Fruit fly (Drosophila melanogaster) whole organism, embryonic: ENCODE data around the gene Pak.

Experiments used
- BEAF-32 ChIP-seq: fragments of 200-800 bp; sonication (Bioruptor generic); optimal IDR thresholded peaks from 3 replicates; lab custom pipeline; 2017; ENCODE audit warnings: missing biosample characterization, missing genetic modification characterization, mild to moderate bottlenecking, moderate library complexity, missing genetic modification reagents
- Bdp1 ChIP-seq: fragments of 200-800 bp; sonication (Bioruptor generic); optimal IDR thresholded peaks from 3 replicates; lab custom pipeline; 2016; ENCODE audit warnings: missing biosample characterization, missing genetic modification characterization
- Bgb ChIP-seq: fragments of 200-800 bp; sonication (Bioruptor generic); IDR thresholded peaks from 2 replicates; pipeline ENCODE4 v1.3.6; 2022; ENCODE audit warnings: missing biosample characterization, missing genetic modification characterization; ENCODE audit not compliant: partially characterized antibody
- CG10321 ChIP-seq: fragments of 200-800 bp; sonication (Bioruptor generic); IDR thresholded peaks from 2 replicates; pipeline ENCODE4 v1.3.6; 2022; ENCODE audit warnings: missing biosample characterization, missing genetic modification characterization
- CG10959 ChIP-seq: fragments of 200-800 bp; sonication (Bioruptor generic); IDR thresholded peaks from 2 replicates; pipeline ENCODE4 v1.3.6; 2022; ENCODE audit warnings: missing biosample characterization, missing genetic modification characterization
- CG11504 ChIP-seq: fragments of 200-800 bp; sonication (Bioruptor generic); optimal IDR thresholded peaks from 3 replicates; lab custom pipeline; 2019; ENCODE audit warnings: missing biosample characterization, mild to moderate bottlenecking, missing genetic modification characterization, moderate library complexity
- CG12659 ChIP-seq: fragments of 200-800 bp; sonication (Bioruptor generic); optimal IDR thresholded peaks from 3 replicates; lab custom pipeline; 2017; ENCODE audit warnings: mild to moderate bottlenecking, missing biosample characterization, missing genetic modification reagents, missing genetic modification characterization
- CG17829 ChIP-seq: fragments of 200-800 bp; optimal IDR thresholded peaks from 2 replicates; lab custom pipeline; 2019; ENCODE audit warnings: missing biosample characterization, mild to moderate bottlenecking, missing genetic modification characterization, moderate library complexity
- CG17912 ChIP-seq: fragments of 200-800 bp; sonication (Bioruptor generic); optimal IDR thresholded peaks from 2 replicates; lab custom pipeline; 2018; ENCODE audit warnings: missing biosample characterization, mild to moderate bottlenecking, missing genetic modification characterization
- CG2129 ChIP-seq: fragments of 200-800 bp; sonication (Bioruptor generic); IDR thresholded peaks from 2 replicates; pipeline ENCODE4 v1.3.6; 2022; ENCODE audit warnings: missing biosample characterization, missing genetic modification characterization; ENCODE audit not compliant: partially characterized antibody
- CG2712 ChIP-seq: fragments of 200-800 bp; optimal IDR thresholded peaks from 3 replicates; lab custom pipeline; 2019; ENCODE audit warnings: missing biosample characterization, mild to moderate bottlenecking, missing genetic modification characterization, moderate library complexity
- CG34224 ChIP-seq: fragments of 200-800 bp; sonication (Bioruptor generic); IDR thresholded peaks from 3 replicates; pipeline ENCODE4 v1.3.6; 2022; ENCODE audit warnings: missing biosample characterization, missing genetic modification characterization; ENCODE audit not compliant: partially characterized antibody
- CG42726 ChIP-seq: fragments of 200-800 bp; sonication (Bioruptor generic); IDR thresholded peaks from 2 replicates; pipeline ENCODE4 v1.3.6; 2022; ENCODE audit warnings: missing biosample characterization, missing genetic modification characterization; ENCODE audit not compliant: partially characterized antibody
- CG4617 ChIP-seq: fragments of 200-800 bp; sonication (Bioruptor generic); optimal IDR thresholded peaks from 3 replicates; lab custom pipeline; 2016; ENCODE audit warnings: missing biosample characterization, missing genetic modification characterization, borderline replicate concordance
- CG7963 ChIP-seq: fragments of 200-800 bp; sonication (Bioruptor generic); IDR thresholded peaks from 3 replicates; pipeline ENCODE4 v1.3.6; 2022; ENCODE audit warnings: missing biosample characterization, missing genetic modification characterization; ENCODE audit not compliant: partially characterized antibody
- CG8281 ChIP-seq: fragments of 200-800 bp; sonication (Bioruptor generic); optimal IDR thresholded peaks from 2 replicates; lab custom pipeline; 2018; ENCODE audit warnings: missing biosample characterization, mild to moderate bottlenecking, missing genetic modification characterization, moderate library complexity
- CG8924 ChIP-seq: fragments of 200-800 bp; optimal IDR thresholded peaks from 3 replicates; lab custom pipeline; 2019; ENCODE audit warnings: missing biosample characterization, mild to moderate bottlenecking, missing genetic modification characterization, moderate library complexity
- CG8944 ChIP-seq: fragments of 200-800 bp; sonication (Bioruptor generic); optimal IDR thresholded peaks from 3 replicates; lab custom pipeline; 2016; ENCODE audit warnings: missing biosample characterization, missing genetic modification characterization
- CG9797 ChIP-seq: fragments of 200-800 bp; sonication (Bioruptor generic); optimal IDR thresholded peaks from 3 replicates; lab custom pipeline; 2018; ENCODE audit warnings: missing biosample characterization, mild to moderate bottlenecking, missing genetic modification characterization
- CHES-1-like ChIP-seq: fragments of 200-800 bp; sonication (Bioruptor generic); optimal IDR thresholded peaks from 2 replicates; lab custom pipeline; 2016; ENCODE audit warnings: missing biosample characterization, missing genetic modification characterization
- D ChIP-seq, 2 experiments: fragments of 200-800 bp in 1 of 2; fragments of >200 bp in 1 of 2; sonication (Bioruptor generic) in 1 of 2; optimal IDR thresholded peaks; 2 replicates in 1 of 2; 3 replicates in 1 of 2; lab custom pipeline; 2017; ENCODE audit warnings: mild to moderate bottlenecking in 1 of 2, missing biosample characterization in 1 of 2, missing genetic modification characterization in 1 of 2, missing genetic modification reagents in 1 of 2
- HLH4C ChIP-seq: fragments of 200-800 bp; sonication (Bioruptor generic); IDR thresholded peaks from 3 replicates; pipeline ENCODE4 v1.3.6; 2022; ENCODE audit warnings: missing biosample characterization, missing genetic modification characterization; ENCODE audit not compliant: partially characterized antibody
- HmgD ChIP-seq: fragments of 200-800 bp; sonication (Bioruptor generic); optimal IDR thresholded peaks from 3 replicates; lab custom pipeline; 2016; ENCODE audit warnings: missing biosample characterization, missing genetic modification characterization
- Lpt ChIP-seq: fragments of >200 bp; optimal IDR thresholded peaks from 2 replicates; lab custom pipeline; 2018; ENCODE audit warnings: missing biosample characterization, missing genetic modification characterization
- MESR4 ChIP-seq: fragments of 200-800 bp; sonication (Bioruptor generic); optimal IDR thresholded peaks from 2 replicates; lab custom pipeline; 2018; ENCODE audit warnings: missing biosample characterization, mild to moderate bottlenecking, missing genetic modification characterization, moderate library complexity
- Ptx1 ChIP-seq: fragments of 200-800 bp; sonication (Bioruptor generic); IDR thresholded peaks from 2 replicates; pipeline ENCODE4 v1.3.6; 2022; ENCODE audit warnings: missing biosample characterization, missing genetic modification characterization
- Sin3A ChIP-seq: fragments of >200 bp; optimal IDR thresholded peaks from 2 replicates; lab custom pipeline; 2018
- Six4 ChIP-seq: fragments of 200-800 bp; sonication (Bioruptor generic); optimal IDR thresholded peaks from 2 replicates; lab custom pipeline; 2016; ENCODE audit warnings: missing biosample characterization, missing genetic modification characterization
- Spps ChIP-seq: fragments of 200-800 bp; sonication (Bioruptor generic); optimal IDR thresholded peaks from 2 replicates; lab custom pipeline; 2018; ENCODE audit warnings: missing biosample characterization, mild to moderate bottlenecking, missing genetic modification characterization
- TFAM ChIP-seq: fragments of 200-800 bp; sonication (Bioruptor generic); optimal IDR thresholded peaks from 2 replicates; lab custom pipeline; 2017; ENCODE audit warnings: missing biosample characterization, missing genetic modification characterization, inconsistent platforms
- YL-1 ChIP-seq: fragments of 200-800 bp; sonication (Bioruptor generic); optimal IDR thresholded peaks from 3 replicates; lab custom pipeline; 2017; ENCODE audit warnings: missing biosample characterization, mild to moderate bottlenecking, missing genetic modification characterization
- ab ChIP-seq: fragments of 200-800 bp; sonication (Bioruptor generic); optimal IDR thresholded peaks from 2 replicates; lab custom pipeline; 2016; ENCODE audit warnings: missing biosample characterization, missing genetic modification characterization
- al ChIP-seq: fragments of 200-800 bp; sonication (Bioruptor generic); IDR thresholded peaks from 2 replicates; pipeline ENCODE4 v1.3.6; 2022; ENCODE audit warnings: missing biosample characterization, missing genetic modification characterization
- amos ChIP-seq: fragments of 200-800 bp; sonication (Bioruptor generic); IDR thresholded peaks from 2 replicates; pipeline ENCODE4 v1.3.6; 2022; ENCODE audit warnings: missing biosample characterization, missing genetic modification characterization; ENCODE audit not compliant: partially characterized antibody
- cg ChIP-seq: fragments of 200-800 bp; sonication (Bioruptor generic); optimal IDR thresholded peaks from 3 replicates; lab custom pipeline; 2019; ENCODE audit warnings: missing biosample characterization, mild to moderate bottlenecking, missing genetic modification characterization, moderate library complexity
- chinmo ChIP-seq: fragments of 200-800 bp; sonication (Bioruptor generic); IDR thresholded peaks from 4 replicates; pipeline ENCODE4 v1.3.6; 2022; ENCODE audit warnings: missing biosample characterization, missing genetic modification characterization; ENCODE audit not compliant: partially characterized antibody
- chm ChIP-seq: fragments of 200-800 bp; sonication (Bioruptor generic); IDR thresholded peaks from 2 replicates; pipeline ENCODE4 v1.3.6; 2022; ENCODE audit warnings: missing biosample characterization, missing genetic modification characterization
- emc ChIP-seq: fragments of 200-800 bp; sonication (Bioruptor generic); optimal IDR thresholded peaks from 2 replicates; lab custom pipeline; 2016; ENCODE audit warnings: missing biosample characterization, missing genetic modification characterization
- hb ChIP-seq: fragments of 200-800 bp; sonication (Bioruptor generic); IDR thresholded peaks from 3 replicates; pipeline ENCODE4 v1.3.6; 2022; ENCODE audit warnings: missing biosample characterization, missing genetic modification characterization; ENCODE audit not compliant: partially characterized antibody
- jing ChIP-seq: fragments of 200-800 bp; sonication (Bioruptor generic); optimal IDR thresholded peaks from 2 replicates; lab custom pipeline; 2018; ENCODE audit warnings: missing biosample characterization, mild to moderate bottlenecking, missing genetic modification characterization
- jumu ChIP-seq: fragments of 200-800 bp; sonication (Bioruptor generic); optimal IDR thresholded peaks from 3 replicates; lab custom pipeline; 2016; ENCODE audit warnings: missing biosample characterization, missing genetic modification characterization
- knrl ChIP-seq: fragments of 200-800 bp; sonication (Bioruptor generic); IDR thresholded peaks from 3 replicates; pipeline ENCODE4 v1.3.6; 2022; ENCODE audit warnings: missing biosample characterization, missing genetic modification characterization; ENCODE audit not compliant: partially characterized antibody
- maf-S ChIP-seq: fragments of 200-800 bp; sonication (Bioruptor generic); optimal IDR thresholded peaks from 2 replicates; lab custom pipeline; 2016; ENCODE audit warnings: missing biosample characterization, missing genetic modification characterization
- pho ChIP-seq: fragments of 200-800 bp; sonication (Bioruptor generic); optimal IDR thresholded peaks from 2 replicates; lab custom pipeline; 2016; ENCODE audit warnings: missing biosample characterization, missing genetic modification characterization
- sens-2 ChIP-seq: fragments of 200-800 bp; sonication (Bioruptor generic); IDR thresholded peaks from 2 replicates; pipeline ENCODE4 v1.3.6; 2022; ENCODE audit warnings: missing biosample characterization, missing genetic modification characterization
- sr ChIP-seq: fragments of 200-800 bp; sonication (Bioruptor generic); IDR thresholded peaks from 3 replicates; pipeline ENCODE4 v1.3.6; 2022; ENCODE audit warnings: missing biosample characterization, missing genetic modification characterization
- stwl ChIP-seq: fragments of 200-800 bp; sonication (Bioruptor generic); optimal IDR thresholded peaks from 3 replicates; lab custom pipeline; 2018; ENCODE audit warnings: missing biosample characterization, mild to moderate bottlenecking, missing genetic modification characterization, moderate library complexity
- tna ChIP-seq: fragments of 200-800 bp; sonication (Bioruptor generic); IDR thresholded peaks from 2 replicates; pipeline ENCODE4 v1.3.6; 2022; ENCODE audit warnings: missing biosample characterization, missing genetic modification characterization; ENCODE audit not compliant: partially characterized antibody

The Pak gene

dm6 chr3R:6382733-6383465, 32.2 kb downstream of the Pak start, which contains the start of gene gzl (continued):
- peak; percentile 97 for TF ChIP-seq tna (GFP tag; lab: Robert Waterston, UW)
- TF ChIP-seq D (optimal IDR thresholded peaks at IDR 0.05; lab: Kevin White, UChicago) = peak; percentile 66
- TF ChIP-seq D (GFP tag; optimal IDR thresholded peaks at IDR 0.05; lab: Kevin White, UChicago) = no peak
- peak; percentile 30 for TF ChIP-seq CG9797
- peak; percentile 69 for TF ChIP-seq CG4617
- peak; percentile 98 for TF ChIP-seq Bgb (GFP tag; lab: Robert Waterston, UW)
- TF ChIP-seq sens-2 (GFP tag; lab: Robert Waterston, UW) = no peak
- TF ChIP-seq CG8924 (tag; lab: Kevin White, UChicago) = no peak
- TF ChIP-seq CG2129 (GFP tag; lab: Robert Waterston, UW) = peak; percentile 85
- no peak for TF ChIP-seq jumu (GFP tag; lab: Kevin White, UChicago)
- peak; percentile 97 for TF ChIP-seq chinmo (GFP tag; lab: Robert Waterston, UW)
- peak; percentile 42 for TF ChIP-seq CHES-1-like (GFP tag; lab: Kevin White, UChicago)
- TF ChIP-seq MESR4 = peak; percentile 74
- TF ChIP-seq al (GFP tag; lab: Robert Waterston, UW) = no peak
- peak; percentile 1 for TF ChIP-seq CG17912 (GFP tag; lab: Kevin White, UChicago)
- no peak for TF ChIP-seq Lpt (GFP tag; lab: Kevin White, UChicago)
- TF ChIP-seq knrl (GFP tag; lab: Robert Waterston, UW) = peak; percentile 96
- TF ChIP-seq CG17829 (tag; lab: Kevin White, UChicago) = peak; percentile 21
- TF ChIP-seq Spps (tag; lab: Kevin White, UChicago) = no peak
- peak; percentile 9 for TF ChIP-seq pho
- TF ChIP-seq BEAF-32 = peak; percentile 95
- TF ChIP-seq CG8281 (tag; lab: Kevin White, UChicago) = no peak
- TF ChIP-seq maf-S (GFP tag; lab: Kevin White, UChicago) = no peak
- no peak for TF ChIP-seq Six4 (GFP tag; lab: Kevin White, UChicago)
- TF ChIP-seq hb (GFP tag; lab: Robert Waterston, UW) = peak; percentile 94
- peak; percentile 29 for TF ChIP-seq CG12659
- TF ChIP-seq CG8944 = no peak
- TF ChIP-seq CG10321 (GFP tag; lab: Robert Waterston, UW) = no peak
- TF ChIP-seq CG10959 (GFP tag; lab: Robert Waterston, UW) = no peak
- no peak for TF ChIP-seq TFAM
- peak; percentile 72 for TF ChIP-seq YL-1 (GFP tag; lab: Kevin White, UChicago)
- TF ChIP-seq CG7963 (GFP tag; lab: Robert Waterston, UW) = peak; percentile 96
- TF ChIP-seq emc (GFP tag; lab: Kevin White, UChicago) = no peak
- TF ChIP-seq Bdp1 = no peak
- no peak for TF ChIP-seq CG11504 (tag; lab: Kevin White, UChicago)
- TF ChIP-seq CG2712 = peak; percentile 15
- peak; percentile 8 for TF ChIP-seq Sin3A
- peak; percentile 93 for TF ChIP-seq cg (GFP tag; lab: Kevin White, UChicago)
- peak; percentile 97 for TF ChIP-seq CG42726 (GFP tag; lab: Robert Waterston, UW)
- no peak for TF ChIP-seq Ptx1 (GFP tag; lab: Robert Waterston, UW)
- TF ChIP-seq CG34224 (GFP tag; lab: Robert Waterston, UW) = peak; percentile 96
- peak; percentile 68 for TF ChIP-seq stwl (tag; lab: Kevin White, UChicago)
- peak; percentile 99 for TF ChIP-seq amos
- no peak for TF ChIP-seq HmgD (GFP tag; lab: Kevin White, UChicago)
- no peak for TF ChIP-seq chm (GFP tag; lab: Robert Waterston, UW)
- TF ChIP-seq jing (GFP tag; lab: Kevin White, UChicago) = no peak
- no peak for TF ChIP-seq ab (GFP tag; lab: Kevin White, UChicago)
- peak; percentile 96 for TF ChIP-seq HLH4C (GFP tag; lab: Robert Waterston, UW)
- no peak for TF ChIP-seq sr (GFP tag; lab: Robert Waterston, UW)
